Worm (Caenorhabditis elegans) whole organism, late embryonic: Measurements from ENCODE around the gene tyra-3.

Experiments used
- F13H6.1 ChIP-seq: sonication (generic microtip); optimal IDR thresholded peaks from 2 replicates; lab custom pipeline; 2016; ENCODE audit warnings: missing genetic modification characterization, missing compliant biosample characterization
- ama-1 ChIP-seq: fragments of 150-350 bp; optimal IDR thresholded peaks from 2 replicates; lab custom pipeline; 2014
- elt-2 ChIP-seq: sonication (generic microtip); optimal IDR thresholded peaks from 2 replicates; lab custom pipeline; 2016; ENCODE audit warnings: missing genetic modification reagents, missing genetic modification characterization, missing compliant biosample characterization
- lim-6 ChIP-seq: sonication (generic microtip); optimal IDR thresholded peaks from 2 replicates; lab custom pipeline; 2016; ENCODE audit warnings: missing genetic modification characterization, missing compliant biosample characterization
- nhr-11 ChIP-seq: fragments of 150-350 bp; optimal IDR thresholded peaks from 2 replicates; lab custom pipeline; 2014; ENCODE audit warnings: missing biosample characterization, missing genetic modification characterization
- nhr-232 ChIP-seq: sonication (generic microtip); optimal IDR thresholded peaks from 2 replicates; lab custom pipeline; 2016; ENCODE audit warnings: missing genetic modification characterization, missing compliant biosample characterization
- zip-5 ChIP-seq: sonication (generic microtip); optimal IDR thresholded peaks from 2 replicates; lab custom pipeline; 2016; ENCODE audit warnings: missing genetic modification characterization, missing compliant biosample characterization

DNA sequence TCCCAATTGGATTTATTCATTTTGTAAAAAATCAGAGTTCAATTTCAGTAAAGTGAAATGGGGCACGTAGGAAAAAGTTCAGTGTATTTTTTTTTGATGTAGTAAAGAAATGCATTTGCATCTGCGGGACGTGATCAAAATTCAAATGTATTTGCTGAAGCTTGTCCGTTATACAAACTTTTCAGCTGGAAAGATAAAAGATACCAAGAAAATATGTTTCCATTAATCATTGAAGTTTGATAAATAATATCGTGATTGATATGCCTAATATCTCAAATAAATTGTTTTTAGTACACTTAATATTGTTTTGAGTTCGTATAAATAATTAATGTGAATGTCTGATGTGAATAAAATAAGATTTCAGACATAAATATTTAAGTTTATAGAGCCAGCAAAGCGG is 45.5 kb upstream of the tyra-3 start:
- TF ChIP-seq lim-6 (tag; lab: Kevin White, UChicago): no peak
- no peak for TF ChIP-seq F13H6.1 (tag; lab: Kevin White, UChicago)
- no peak for TF ChIP-seq nhr-11 (tag; lab: Kevin White, UChicago)
- TF ChIP-seq nhr-232 (tag; lab: Kevin White, UChicago): no peak
- no peak for TF ChIP-seq ama-1
- no peak for TF ChIP-seq zip-5 (tag; lab: Kevin White, UChicago)
- no peak for TF ChIP-seq elt-2
